Worm (Caenorhabditis elegans): ENCODE measurements around the gene nspg-7.1.
A peak's percentile ranks its signal among the peaks of the same experiment; 100 is the strongest.
"Not testable (repeated sequence)": the region's sequence is repeated elsewhere in the genome, so short reads cannot be mapped to it uniquely, and the experiment has no call there.

Gene nspg-7.1

DNA sequence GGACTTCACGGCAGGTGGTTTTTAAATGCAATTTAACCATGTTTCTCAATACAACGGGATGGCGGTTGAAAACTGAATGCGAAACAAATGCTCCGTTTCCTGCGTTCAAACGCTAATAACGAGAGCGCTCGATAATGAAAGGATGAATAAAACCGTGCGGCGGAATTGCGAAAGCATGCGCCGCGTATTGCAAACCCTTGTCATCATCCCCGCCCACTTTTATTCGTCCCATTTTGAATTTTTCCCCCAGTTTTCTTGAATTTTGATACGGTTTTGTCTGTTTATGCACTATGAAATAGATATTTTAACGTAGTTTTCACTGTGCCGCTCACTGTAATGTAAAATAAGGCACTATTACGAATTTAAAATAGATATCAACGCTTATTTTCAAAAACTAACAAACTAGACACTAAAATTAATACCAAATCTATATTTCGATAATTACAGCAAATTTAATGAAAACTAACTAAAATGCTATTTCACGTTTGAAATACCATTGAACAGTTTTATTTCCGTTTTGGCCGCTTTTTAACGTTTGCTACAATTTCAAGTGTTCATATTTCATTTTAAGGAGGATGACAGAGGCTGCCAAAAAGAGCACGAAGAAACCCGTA lies 14.5 kb downstream of the nspg-7.1 start, which contains the start of the genes F49C12.9 and rpn-7 (continued):
- TF ChIP-seq xbp-1 (tag; optimal IDR thresholded peaks at IDR 0.05) (peak; percentile 36), efl-3 (GFP tag; optimal IDR thresholded peaks at IDR 0.05) (no peak), nhr-71 (tag; optimal IDR thresholded peaks at IDR 0.05) (peak; percentile 56), skn-1 (tag; optimal IDR thresholded peaks at IDR 0.05) (peak; percentile 98), irx-1 (tag; optimal IDR thresholded peaks at IDR 0.05) (no peak), dsc-1 (tag; optimal IDR thresholded peaks at IDR 0.05) (peak; percentile 7), aly-2 (tag; optimal IDR thresholded peaks at IDR 0.05) (no peak), mep-1 (tag; optimal IDR thresholded peaks at IDR 0.05) (no peak), nhr-47 (tag; optimal IDR thresholded peaks at IDR 0.05) (peak; percentile 37), hpl-2 (GFP tag; optimal IDR thresholded peaks at IDR 0.05) (no peak), C04F5.9 (tag; optimal IDR thresholded peaks at IDR 0.05) (no peak), zip-4 (GFP tag; optimal IDR thresholded peaks at IDR 0.05) (no peak), pax-3 (tag; optimal IDR thresholded peaks at IDR 0.05) (no peak), nhr-11 (tag; optimal IDR thresholded peaks at IDR 0.05) (no peak), nhr-76 (tag; optimal IDR thresholded peaks at IDR 0.05) (no peak), nhr-90 (tag; optimal IDR thresholded peaks at IDR 0.05; ENCODE audit: poor library complexity) (no peak), ceh-8 (GFP tag; optimal IDR thresholded peaks at IDR 0.05) (no peak), hlh-17 (GFP tag; optimal IDR thresholded peaks at IDR 0.05; ENCODE audit: borderline replicate concordance) (no peak), lsy-2 (tag; optimal IDR thresholded peaks at IDR 0.05) (peak in 1 of 2 experiments; percentile 39), ceh-82 (tag; optimal IDR thresholded peaks at IDR 0.05) (peak in 2 of 3 experiments; percentile 19 to 41)

DNA sequence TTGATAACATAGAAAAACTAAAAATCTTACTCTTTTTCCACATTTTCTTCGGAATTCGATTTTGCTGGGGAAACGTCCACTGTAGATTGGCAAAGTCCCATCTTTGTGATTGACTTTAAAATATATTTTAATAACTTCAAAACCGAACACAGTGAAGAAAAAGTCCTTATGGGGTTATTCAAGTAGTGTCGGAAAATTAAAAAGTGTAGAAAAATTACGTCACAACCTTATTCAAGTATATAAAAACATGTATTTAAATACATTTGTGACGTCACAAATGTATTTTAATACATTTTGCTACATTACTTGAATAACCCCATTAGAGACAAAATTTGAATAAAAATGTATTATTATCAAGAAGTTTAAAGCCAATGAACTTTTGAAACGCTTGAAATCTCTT lies 17.8 kb downstream of the nspg-7.1 start, which contains the start of gene F49C12.7:
F49C12.7 (minus strand) TSS at position 101 of the 400 bp plus-strand sequence.
- TF ChIP-seq zip-4 (GFP tag; optimal IDR thresholded peaks at IDR 0.05); unc-86 (tag; optimal IDR thresholded peaks at IDR 0.05); tlp-1 (tag; optimal IDR thresholded peaks at IDR 0.05): not testable (repeated sequence)

DNA sequence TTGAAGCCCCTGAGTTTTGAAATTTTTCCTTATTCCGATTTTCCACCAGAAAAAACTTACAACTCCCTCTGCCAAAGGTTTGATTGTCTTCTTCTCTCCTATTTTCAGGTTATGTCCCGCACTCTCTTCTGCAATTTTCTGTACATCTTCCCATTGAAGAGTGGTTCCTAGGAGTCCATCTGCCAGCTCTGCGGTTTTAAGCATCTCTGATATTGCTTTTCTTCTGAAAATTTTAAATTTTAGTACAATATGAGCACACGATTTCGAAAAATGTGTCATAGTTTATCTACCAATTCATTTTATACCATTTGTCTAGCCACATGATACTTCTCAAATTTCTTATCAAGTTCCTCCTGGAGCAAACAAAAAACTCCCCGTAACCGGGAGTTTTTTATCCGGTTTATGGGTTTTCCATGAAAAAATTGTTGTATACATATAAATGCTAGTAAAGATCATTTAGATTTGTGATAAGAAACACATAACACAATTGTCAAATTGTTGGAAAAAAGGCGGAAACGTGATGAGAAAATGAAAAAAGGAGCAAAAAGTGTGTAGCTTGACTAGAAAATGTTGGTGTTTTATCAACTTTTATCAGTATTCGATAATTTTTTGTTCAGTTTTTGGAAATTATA lies 19.6 kb downstream of the nspg-7.1 start:
- TF ChIP-seq efl-1 (optimal IDR thresholded peaks at IDR 0.05) (no peak), efl-1 (GFP tag; optimal IDR thresholded peaks at IDR 0.05 in 1 of 2) (peak in 1 of 2 experiments; percentile 75), C16A3.4 (tag; optimal IDR thresholded peaks at IDR 0.05) (no peak), ama-1 (optimal IDR thresholded peaks at IDR 0.05) (no peak), nhr-71 (tag; optimal IDR thresholded peaks at IDR 0.05) (no peak), elt-2 (tag; optimal IDR thresholded peaks at IDR 0.05) (peak; percentile 90), nhr-20 (tag; optimal IDR thresholded peaks at IDR 0.05) (peak; percentile 7), unc-30 (tag; optimal IDR thresholded peaks at IDR 0.05) (no peak)

DNA sequence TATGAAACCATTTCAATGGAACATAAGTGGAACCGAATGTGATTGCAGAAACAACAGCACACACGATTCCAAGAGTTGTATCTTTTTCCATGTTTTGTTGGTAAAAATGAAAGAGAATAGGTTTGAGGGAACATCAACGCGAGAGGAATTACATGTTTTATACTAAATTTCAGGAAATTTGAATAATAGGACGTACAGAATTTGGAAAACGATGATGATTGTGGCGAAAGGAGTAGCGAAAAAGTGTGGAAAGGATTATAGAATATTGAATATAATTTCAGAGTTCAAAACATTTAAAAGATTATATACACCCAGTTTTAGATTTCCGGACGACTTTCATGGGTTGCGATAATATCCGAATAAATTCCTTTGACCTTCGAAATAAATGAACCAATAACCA lies 21.7 kb downstream of the nspg-7.1 start, which contains the start of gene F49C12.6:
F49C12.6 (minus strand) TSS at position 101 of the 400 bp plus-strand sequence.
- no peak for TF ChIP-seq isw-1 (GFP tag; IDR thresholded peaks at IDR 0.05)
- no peak for TF ChIP-seq Y116A8C.19 (tag; optimal IDR thresholded peaks at IDR 0.05; ENCODE audit: borderline replicate concordance)
- TF ChIP-seq ceh-63 (GFP tag; optimal IDR thresholded peaks at IDR 0.05): no peak
- TF ChIP-seq mdl-1 (tag; optimal IDR thresholded peaks at IDR 0.05): no peak
- TF ChIP-seq ceh-82 (tag; optimal IDR thresholded peaks at IDR 0.05): no peak

DNA sequence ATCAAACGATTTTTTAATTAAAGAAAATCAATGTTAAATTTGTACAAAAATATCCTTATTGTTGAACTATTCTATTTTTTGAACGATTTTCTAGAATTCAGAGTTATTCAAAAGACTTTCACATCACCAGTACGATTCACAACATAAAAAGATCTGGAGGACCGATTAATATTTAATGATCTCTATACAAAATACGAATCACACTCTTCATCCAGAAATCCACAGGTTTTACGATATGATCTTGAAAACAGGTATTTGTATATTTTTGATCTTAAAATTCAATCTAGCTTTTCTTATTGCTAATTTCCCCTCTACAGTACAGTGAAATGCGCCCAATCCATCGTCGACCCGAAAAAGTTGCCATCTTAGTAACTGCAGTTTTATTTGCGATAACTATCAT lies 26.0 kb downstream of the nspg-7.1 start, which contains the start of gene F49C12.5:
F49C12.5 (plus strand) TSS at position 301 of the 400 bp plus-strand sequence.
- TF ChIP-seq hlh-17 (GFP tag; optimal IDR thresholded peaks at IDR 0.05; ENCODE audit: borderline replicate concordance): no peak
- TF ChIP-seq mab-9 (GFP tag; IDR thresholded peaks at IDR 0.05): no peak
- no peak for TF ChIP-seq unc-62 (GFP tag; optimal IDR thresholded peaks at IDR 0.05)
- no peak for TF ChIP-seq ets-5 (GFP tag; IDR thresholded peaks at IDR 0.05)
- no peak for TF ChIP-seq ceh-8 (GFP tag; optimal IDR thresholded peaks at IDR 0.05)
- TF ChIP-seq lsy-2 (tag; optimal IDR thresholded peaks at IDR 0.05): no peak
- TF ChIP-seq dsc-1 (tag; optimal IDR thresholded peaks at IDR 0.05): no peak
- TF ChIP-seq pqm-1 (tag; optimal IDR thresholded peaks at IDR 0.05): no peak
- no peak for TF ChIP-seq swsn-7 (tag; optimal IDR thresholded peaks at IDR 0.05)
- TF ChIP-seq Y116A8C.19 (tag; optimal IDR thresholded peaks at IDR 0.05; ENCODE audit: borderline replicate concordance): no peak
- no peak for TF ChIP-seq ztf-4 (tag; optimal IDR thresholded peaks at IDR 0.05)

Data from whole organism, L1 larva.